Fruit fly (Drosophila melanogaster) whole organism, wandering third instar larva: ENCODE measurements around the gene VhaSFD.
A peak's percentile ranks its signal among the peaks of the same experiment; 100 is the strongest.

ENCODE experiments used
- HLH106 ChIP-seq: fragments of 200-800 bp; optimal IDR thresholded peaks from 3 replicates; lab custom pipeline; 2019; ENCODE audit warnings: missing biosample characterization, mild to moderate bottlenecking, missing genetic modification characterization, moderate library complexity
- Hr78 ChIP-seq: fragments of >200 bp; optimal IDR thresholded peaks from 2 replicates; lab custom pipeline; 2017; ENCODE audit warnings: missing biosample characterization, missing genetic modification characterization
- Jra ChIP-seq: sonication (Bioruptor generic); optimal IDR thresholded peaks from 2 replicates; lab custom pipeline; 2016; ENCODE audit warnings: missing biosample characterization, missing genetic modification characterization
- Rel ChIP-seq, 2 experiments: fragments of 200-800 bp; sonication (Bioruptor generic) in 1 of 2; optimal IDR thresholded peaks; 2 replicates in 1 of 2; 3 replicates in 1 of 2; lab custom pipeline; 2016 to 2019; ENCODE audit warnings: mild to moderate bottlenecking in 2 of 2, missing biosample characterization in 2 of 2, missing genetic modification characterization in 2 of 2, moderate library complexity in 1 of 2
- br ChIP-seq: fragments of 200-800 bp; sonication (Bioruptor generic); optimal IDR thresholded peaks from 2 replicates; lab custom pipeline; 2016; ENCODE audit warnings: missing biosample characterization, missing genetic modification characterization
- dl ChIP-seq, 2 experiments: fragments of 175-275, 200-275 bp in 1 of 2; fragments of 200-275 bp in 1 of 2; sonication (Bioruptor generic); optimal IDR thresholded peaks; lab custom pipeline; 2018; ENCODE audit warnings: mild to moderate bottlenecking in 2 of 2, missing biosample characterization in 2 of 2, missing genetic modification characterization in 2 of 2, moderate library complexity in 2 of 2; ENCODE audit not compliant: partially characterized antibody in 2 of 2, insufficient read depth in 1 of 2
- h ChIP-seq: fragments of 200-800 bp; sonication (Bioruptor generic); optimal IDR thresholded peaks from 3 replicates; lab custom pipeline; 2016; ENCODE audit warnings: missing biosample characterization, mild to moderate bottlenecking, missing genetic modification characterization
- pan ChIP-seq: fragments of >200 bp; optimal IDR thresholded peaks from 2 replicates; lab custom pipeline; 2017
- psq ChIP-seq: fragments of 200-800 bp; sonication (Bioruptor generic); optimal IDR thresholded peaks from 3 replicates; lab custom pipeline; 2017; ENCODE audit warnings: missing biosample characterization, mild to moderate bottlenecking, missing genetic modification characterization, moderate library complexity
- sage ChIP-seq: fragments of 200-800 bp; sonication (Bioruptor generic); optimal IDR thresholded peaks from 2 replicates; lab custom pipeline; 2016; ENCODE audit warnings: missing biosample characterization, mild to moderate bottlenecking, missing genetic modification characterization
- usp ChIP-seq: fragments of >200 bp; optimal IDR thresholded peaks from 2 replicates; lab custom pipeline; 2017; ENCODE audit warnings: missing biosample characterization, missing genetic modification characterization

- no peak for TF ChIP-seq dl (GFP tag; optimal IDR thresholded peaks at IDR 0.05; lab: Kevin White, UChicago; ENCODE audit: insufficient read depth in 1 of 2, partially characterized antibody in 2 of 2)
- peak; percentile 63 for TF ChIP-seq sage
- no peak for TF ChIP-seq Rel (GFP tag; optimal IDR thresholded peaks at IDR 0.05; lab: Kevin White, UChicago)
- no peak for TF ChIP-seq Rel (tag; optimal IDR thresholded peaks at IDR 0.05; lab: Kevin White, UChicago)
- no peak for TF ChIP-seq psq (GFP tag; lab: Kevin White, UChicago)
- no peak for TF ChIP-seq pan (lab: Kevin White, UChicago)
- no peak for TF ChIP-seq Jra (GFP tag; lab: Kevin White, UChicago)
- no peak for TF ChIP-seq Hr78 (GFP tag; lab: Kevin White, UChicago)
- TF ChIP-seq HLH106 (tag; lab: Kevin White, UChicago): no peak
- TF ChIP-seq h (GFP tag; lab: Kevin White, UChicago): no peak
- TF ChIP-seq usp (GFP tag; lab: Kevin White, UChicago): no peak
- TF ChIP-seq br (GFP tag; lab: Kevin White, UChicago): no peak
Measured at dm6 chr2L:16676651-16677359, 50.8 kb downstream of the VhaSFD start, which contains the start of the genes Trpgamma and her.
